Fruit fly (Drosophila melanogaster) whole organism, embryonic: Measurements from ENCODE around the gene Dbp73D.
A peak's percentile ranks its signal among the peaks of the same experiment; 100 is the strongest.

Experiments used
- CG12104 ChIP-seq: fragments of 200-800 bp; sonication (Bioruptor generic); optimal IDR thresholded peaks from 3 replicates; lab custom pipeline; 2016; ENCODE audit warnings: missing biosample characterization, missing genetic modification characterization
- CG12659 ChIP-seq: fragments of 200-800 bp; sonication (Bioruptor generic); optimal IDR thresholded peaks from 3 replicates; lab custom pipeline; 2017; ENCODE audit warnings: mild to moderate bottlenecking, missing biosample characterization, missing genetic modification reagents, missing genetic modification characterization
- CG13287 ChIP-seq: fragments of 200-800 bp; sonication (Bioruptor generic); IDR thresholded peaks from 2 replicates; pipeline ENCODE4 v1.3.6; 2022; ENCODE audit warnings: missing biosample characterization, missing genetic modification characterization; ENCODE audit not compliant: partially characterized antibody
- CG15696 ChIP-seq: fragments of 200-800 bp; sonication (Bioruptor generic); optimal IDR thresholded peaks from 2 replicates; lab custom pipeline; 2019; ENCODE audit warnings: missing biosample characterization, mild to moderate bottlenecking, missing genetic modification characterization, moderate library complexity
- CG17361 ChIP-seq: fragments of 200-800 bp; sonication (Bioruptor generic); IDR thresholded peaks from 3 replicates; pipeline ENCODE4 v1.3.6; 2022; ENCODE audit warnings: missing biosample characterization, missing genetic modification characterization
- CG1832 ChIP-seq: fragments of 200-800 bp; sonication (Bioruptor generic); optimal IDR thresholded peaks from 2 replicates; lab custom pipeline; 2017; ENCODE audit warnings: missing biosample characterization, mild to moderate bottlenecking, missing genetic modification characterization, inconsistent platforms
- CG2889 ChIP-seq: fragments of 200-800 bp; sonication (Bioruptor generic); IDR thresholded peaks from 3 replicates; pipeline ENCODE4 v1.3.6; 2022; ENCODE audit warnings: missing biosample characterization, missing genetic modification characterization
- CG3065 ChIP-seq: fragments of 200-800 bp; sonication (Bioruptor generic); optimal IDR thresholded peaks from 2 replicates; lab custom pipeline; 2016; ENCODE audit warnings: missing biosample characterization, missing genetic modification characterization
- CG3163 ChIP-seq: fragments of 200-800 bp; sonication (Bioruptor generic); optimal IDR thresholded peaks from 3 replicates; lab custom pipeline; 2016; ENCODE audit warnings: missing biosample characterization, missing genetic modification characterization
- CG4424 ChIP-seq: fragments of 200-800 bp; sonication (Bioruptor generic); optimal IDR thresholded peaks from 3 replicates; lab custom pipeline; 2016; ENCODE audit warnings: missing biosample characterization, missing genetic modification characterization
- CkIIα-i1 ChIP-seq: fragments of 200-800 bp; sonication (Bioruptor generic); IDR thresholded peaks from 2 replicates; pipeline ENCODE4 v1.3.6; 2022; ENCODE audit warnings: missing biosample characterization, missing genetic modification characterization
- Deaf1 ChIP-seq: fragments of 200-800 bp; optimal IDR thresholded peaks from 3 replicates; lab custom pipeline; 2019; ENCODE audit warnings: missing biosample characterization, mild to moderate bottlenecking, missing genetic modification characterization, moderate library complexity
- Eip74EF ChIP-seq, 2 experiments: fragments of 200-800 bp in 1 of 2; fragments of >200 bp in 1 of 2; sonication (Bioruptor generic) in 1 of 2; optimal IDR thresholded peaks; 2 replicates each; lab custom pipeline; 2017 to 2019; ENCODE audit warnings: missing biosample characterization in 2 of 2, missing genetic modification characterization in 2 of 2, mild to moderate bottlenecking in 1 of 2, moderate library complexity in 1 of 2
- HLHmδ ChIP-seq: fragments of 200-800 bp; sonication (Bioruptor generic); optimal IDR thresholded peaks from 2 replicates; lab custom pipeline; 2018; ENCODE audit warnings: missing biosample characterization, mild to moderate bottlenecking, missing genetic modification characterization, moderate library complexity
- Hmr ChIP-seq: fragments of 200-800 bp; sonication (Bioruptor generic); optimal IDR thresholded peaks from 3 replicates; lab custom pipeline; 2017; ENCODE audit warnings: mild to moderate bottlenecking, missing biosample characterization, missing genetic modification reagents, missing genetic modification characterization
- Hsf ChIP-seq: fragments of 200-800 bp; sonication (Bioruptor generic); optimal IDR thresholded peaks from 3 replicates; lab custom pipeline; 2016; ENCODE audit warnings: missing biosample characterization, missing genetic modification characterization
- Oli ChIP-seq: fragments of 200-800 bp; sonication (Bioruptor generic); optimal IDR thresholded peaks from 2 replicates; lab custom pipeline; 2018; ENCODE audit warnings: missing biosample characterization, mild to moderate bottlenecking, missing genetic modification characterization, moderate library complexity
- Ptx1 ChIP-seq: fragments of 200-800 bp; sonication (Bioruptor generic); IDR thresholded peaks from 2 replicates; pipeline ENCODE4 v1.3.6; 2022; ENCODE audit warnings: missing biosample characterization, missing genetic modification characterization
- Taf1 ChIP-seq: fragments of 200-800 bp; sonication (Bioruptor generic); IDR thresholded peaks from 2 replicates; pipeline ENCODE4 v1.3.6; 2022; ENCODE audit warnings: missing biosample characterization, missing genetic modification characterization
- Vsx1 ChIP-seq: fragments of 200-800 bp; sonication (Bioruptor generic); optimal IDR thresholded peaks from 2 replicates; lab custom pipeline; 2017; ENCODE audit warnings: missing biosample characterization, mild to moderate bottlenecking, missing genetic modification characterization, missing genetic modification reagents
- ab ChIP-seq: fragments of 200-800 bp; sonication (Bioruptor generic); optimal IDR thresholded peaks from 2 replicates; lab custom pipeline; 2016; ENCODE audit warnings: missing biosample characterization, missing genetic modification characterization
- amos ChIP-seq: fragments of 200-800 bp; sonication (Bioruptor generic); IDR thresholded peaks from 2 replicates; pipeline ENCODE4 v1.3.6; 2022; ENCODE audit warnings: missing biosample characterization, missing genetic modification characterization; ENCODE audit not compliant: partially characterized antibody
- bcd ChIP-seq: fragments of 200-800 bp; sonication (Bioruptor generic); optimal IDR thresholded peaks from 2 replicates; lab custom pipeline; 2017; ENCODE audit warnings: missing biosample characterization, mild to moderate bottlenecking, missing genetic modification characterization
- br ChIP-seq: fragments of >200 bp; optimal IDR thresholded peaks from 2 replicates; lab custom pipeline; 2017
- chn ChIP-seq: fragments of 200-800 bp; sonication (Bioruptor generic); optimal IDR thresholded peaks from 2 replicates; lab custom pipeline; 2016; ENCODE audit warnings: missing biosample characterization, missing genetic modification characterization
- ci ChIP-seq: fragments of 200-800 bp; sonication (Bioruptor generic); IDR thresholded peaks from 3 replicates; pipeline ENCODE4 v1.3.6; 2022; ENCODE audit warnings: missing biosample characterization, missing genetic modification characterization
- croc ChIP-seq: fragments of 200-800 bp; sonication (Bioruptor generic); conservative IDR thresholded peaks from 3 replicates; pipeline ENCODE4 v1.3.6; 2022; ENCODE audit warnings: missing biosample characterization, missing genetic modification characterization
- dm ChIP-seq: fragments of 200-800 bp; sonication (Bioruptor generic); optimal IDR thresholded peaks from 3 replicates; lab custom pipeline; 2016; ENCODE audit warnings: missing biosample characterization, missing genetic modification characterization
- en ChIP-seq: fragments of 200-800 bp; sonication (Bioruptor generic); optimal IDR thresholded peaks from 2 replicates; lab custom pipeline; 2016; ENCODE audit warnings: missing biosample characterization, missing genetic modification characterization
- esg ChIP-seq: fragments of 200-800 bp; sonication (Bioruptor generic); conservative IDR thresholded peaks from 2 replicates; pipeline ENCODE4 v1.3.6; 2022; ENCODE audit warnings: missing biosample characterization, missing genetic modification characterization
- exex ChIP-seq: fragments of 200-800 bp; sonication (Bioruptor generic); optimal IDR thresholded peaks from 4 replicates; lab custom pipeline; 2018; ENCODE audit warnings: missing biosample characterization, mild to moderate bottlenecking, missing genetic modification characterization, moderate library complexity
- grn ChIP-seq: fragments of 200-800 bp; sonication (Bioruptor generic); optimal IDR thresholded peaks from 3 replicates; lab custom pipeline; 2017; ENCODE audit warnings: missing biosample characterization, missing genetic modification characterization
- gsb-n ChIP-seq: fragments of 200-800 bp; sonication (Bioruptor generic); optimal IDR thresholded peaks from 3 replicates; lab custom pipeline; 2018; ENCODE audit warnings: missing biosample characterization, mild to moderate bottlenecking, missing genetic modification characterization
- knrl ChIP-seq: fragments of 200-800 bp; sonication (Bioruptor generic); IDR thresholded peaks from 3 replicates; pipeline ENCODE4 v1.3.6; 2022; ENCODE audit warnings: missing biosample characterization, missing genetic modification characterization; ENCODE audit not compliant: partially characterized antibody
- lab ChIP-seq: fragments of 200-800 bp; sonication (Bioruptor generic); optimal IDR thresholded peaks from 3 replicates; lab custom pipeline; 2017; ENCODE audit warnings: missing biosample characterization, missing genetic modification characterization, mild to moderate bottlenecking, moderate library complexity, missing genetic modification reagents
- lbe ChIP-seq: fragments of 200-800 bp; sonication (Bioruptor generic); optimal IDR thresholded peaks from 2 replicates; lab custom pipeline; 2016; ENCODE audit warnings: missing biosample characterization, mild to moderate bottlenecking, missing genetic modification characterization
- lmd ChIP-seq: fragments of 200-800 bp; sonication (Bioruptor generic); IDR thresholded peaks from 2 replicates; pipeline ENCODE4 v1.3.6; 2022; ENCODE audit warnings: missing biosample characterization, missing genetic modification characterization
- pb ChIP-seq: fragments of 200-800 bp; sonication (Bioruptor generic); optimal IDR thresholded peaks from 3 replicates; lab custom pipeline; 2016; ENCODE audit warnings: missing biosample characterization, missing genetic modification characterization
- peb ChIP-seq: fragments of 200-800 bp; sonication (Bioruptor generic); IDR thresholded peaks from 2 replicates; pipeline ENCODE4 v1.3.6; 2022; ENCODE audit warnings: missing biosample characterization, missing genetic modification characterization
- phol ChIP-seq: fragments of 200-800 bp; sonication (Bioruptor generic); optimal IDR thresholded peaks from 3 replicates; lab custom pipeline; 2018; ENCODE audit warnings: missing biosample characterization, mild to moderate bottlenecking, missing genetic modification characterization, moderate library complexity
- rib ChIP-seq: fragments of 200-800 bp; sonication (Bioruptor generic); IDR thresholded peaks from 2 replicates; pipeline ENCODE4 v1.3.6; 2022; ENCODE audit warnings: missing biosample characterization, missing genetic modification characterization
- sim ChIP-seq: fragments of 200-800 bp; sonication (Bioruptor generic); IDR thresholded peaks from 2 replicates; pipeline ENCODE4 v1.3.6; 2022; ENCODE audit warnings: missing biosample characterization, missing genetic modification characterization
- sisA ChIP-seq: fragments of 200-800 bp; sonication (Bioruptor generic); IDR thresholded peaks from 2 replicates; pipeline ENCODE4 v1.3.6; 2022; ENCODE audit warnings: missing biosample characterization, missing genetic modification characterization
- slp2 ChIP-seq: fragments of 200-800 bp; sonication (Bioruptor generic); optimal IDR thresholded peaks from 2 replicates; lab custom pipeline; 2016; ENCODE audit warnings: missing biosample characterization, missing genetic modification characterization
- so ChIP-seq: fragments of 200-800 bp; sonication (Bioruptor generic); IDR thresholded peaks from 3 replicates; pipeline ENCODE4 v1.3.6; 2022; ENCODE audit warnings: missing biosample characterization, missing genetic modification characterization
- tna ChIP-seq: fragments of 200-800 bp; sonication (Bioruptor generic); IDR thresholded peaks from 2 replicates; pipeline ENCODE4 v1.3.6; 2022; ENCODE audit warnings: missing biosample characterization, missing genetic modification characterization; ENCODE audit not compliant: partially characterized antibody
- z ChIP-seq: fragments of 200-800 bp; sonication (Bioruptor generic); IDR thresholded peaks from 3 replicates; pipeline ENCODE4 v1.3.6; 2022; ENCODE audit warnings: missing biosample characterization, missing genetic modification characterization
- zen2 ChIP-seq: fragments of 200-800 bp; sonication (Bioruptor generic); IDR thresholded peaks from 3 replicates; pipeline ENCODE4 v1.3.6; 2022; ENCODE audit warnings: missing biosample characterization, missing genetic modification characterization; ENCODE audit not compliant: partially characterized antibody
- zfh1 ChIP-seq: fragments of 200-800 bp; sonication (Bioruptor generic); IDR thresholded peaks from 3 replicates; pipeline ENCODE4 v1.3.6; 2022; ENCODE audit warnings: missing biosample characterization, missing genetic modification characterization

The Dbp73D gene

dm6 chr3L:16710258-16711020 lies 20.2 kb downstream of the Dbp73D start (continued):
- TF ChIP-seq croc (GFP tag; lab: Robert Waterston, UW) (no peak), Eip74EF (GFP tag; optimal IDR thresholded peaks at IDR 0.05; lab: Kevin White, UChicago) (peak in 1 of 2 experiments; percentile 3), Deaf1 (peak; percentile 27), z (GFP tag; lab: Robert Waterston, UW) (no peak), CG3065 (GFP tag; lab: Kevin White, UChicago) (no peak), sisA (GFP tag; lab: Robert Waterston, UW) (no peak; the same call in 1 of the 2 replicates), ab (no peak), tna (GFP tag; lab: Robert Waterston, UW) (no peak), CG2889 (GFP tag; lab: Robert Waterston, UW) (no peak), peb (no peak), amos (GFP tag; lab: Robert Waterston, UW) (no peak), Ptx1 (GFP tag; lab: Robert Waterston, UW) (peak; percentile 72), ci (GFP tag; lab: Robert Waterston, UW) (0 out of 3 replicates have a peak, but pooled peaks have one; percentile 38), Hmr (GFP tag; lab: Kevin White, UChicago) (peak; percentile 60), chn (GFP tag; lab: Kevin White, UChicago) (no peak), en (GFP tag; lab: Kevin White, UChicago) (no peak), CG1832 (GFP tag; lab: Kevin White, UChicago) (peak; percentile 75), Hsf (no peak), sim (GFP tag; lab: Robert Waterston, UW) (no peak), Vsx1 (GFP tag; lab: Kevin White, UChicago) (peak; percentile 60), exex (tag; lab: Kevin White, UChicago) (no peak), Taf1 (GFP tag; lab: Robert Waterston, UW) (peak; percentile 9; the same call in 1 of the 2 replicates), CG3163 (no peak), phol (tag; lab: Kevin White, UChicago) (peak; percentile 50), CG12659 (GFP tag; lab: Kevin White, UChicago) (peak; percentile 7), HLHmδ (no peak), CG17361 (GFP tag; lab: Robert Waterston, UW) (peak; percentile 46), bcd (GFP tag; lab: Kevin White, UChicago) (peak; percentile 53), CG4424 (GFP tag; lab: Kevin White, UChicago) (no peak), rib (GFP tag; lab: Robert Waterston, UW) (0 out of 2 replicates have a peak, but pooled peaks have one; percentile 8), CkIIα-i1 (GFP tag; lab: Robert Waterston, UW) (no peak), gsb-n (tag; lab: Kevin White, UChicago) (peak; percentile 37), CG13287 (GFP tag; lab: Robert Waterston, UW) (no peak), Oli (tag; lab: Kevin White, UChicago) (peak; percentile 41), lab (GFP tag; lab: Kevin White, UChicago) (peak; percentile 68), lbe (GFP tag; lab: Kevin White, UChicago) (peak; percentile 19), pb (GFP tag; lab: Kevin White, UChicago) (no peak), lmd (peak; percentile 71), zen2 (no peak), CG15696 (tag; lab: Kevin White, UChicago) (peak; percentile 55), grn (GFP tag; lab: Kevin White, UChicago) (no peak), zfh1 (GFP tag; lab: Robert Waterston, UW) (0 out of 3 replicates have a peak, but pooled peaks have one; percentile 32), knrl (GFP tag; lab: Robert Waterston, UW) (no peak), dm (GFP tag; lab: Kevin White, UChicago) (peak; percentile 48), br (lab: Kevin White, UChicago) (no peak), so (0 out of 3 replicates have a peak, but pooled peaks have one; percentile 39), slp2 (no peak), esg (GFP tag; lab: Robert Waterston, UW) (peak; percentile 22; the same call in 1 of the 2 replicates), CG12104 (GFP tag; lab: Kevin White, UChicago) (peak; percentile 0)
